Worm (Caenorhabditis elegans): ENCODE results near the gene mfsd-10.

DNA sequence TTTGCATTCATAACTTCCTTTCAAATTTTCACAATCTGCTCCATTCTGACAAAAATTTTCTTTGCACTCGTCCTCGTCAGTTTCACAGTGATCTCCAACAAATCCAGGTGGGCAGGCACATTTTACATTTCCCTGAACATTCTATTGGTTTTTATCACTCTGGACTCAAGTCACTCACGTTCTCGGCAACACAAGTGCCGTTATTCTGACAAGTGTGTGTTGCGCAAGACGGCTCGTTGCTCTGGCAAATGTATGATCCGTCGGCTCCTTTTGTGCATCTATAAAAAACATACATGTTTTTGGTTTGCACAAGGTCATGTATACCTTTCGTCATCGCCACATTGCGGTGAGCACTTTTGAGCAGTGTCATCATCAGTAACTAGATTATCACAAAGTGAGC is 44.2 kb upstream of the mfsd-10 start:
- TF ChIP-seq lin-15B (tag; optimal IDR thresholded peaks at IDR 0.05) (no peak), lin-13 (GFP tag; optimal IDR thresholded peaks at IDR 0.05) (no peak), fos-1 (tag; optimal IDR thresholded peaks at IDR 0.05) (no peak), fkh-8 (tag; optimal IDR thresholded peaks at IDR 0.05) (no peak), egl-13 (tag; optimal IDR thresholded peaks at IDR 0.05) (no peak), lsy-2 (tag; optimal IDR thresholded peaks at IDR 0.05) (no peak), jun-1 (tag; optimal IDR thresholded peaks at IDR 0.05) (no peak), zag-1 (tag; optimal IDR thresholded peaks at IDR 0.05) (no peak), nhr-11 (tag; optimal IDR thresholded peaks at IDR 0.05) (no peak), ama-1 (optimal IDR thresholded peaks at IDR 0.05) (no peak), tbx-2 (tag; optimal IDR thresholded peaks at IDR 0.05) (no peak), ceh-90 (tag; optimal IDR thresholded peaks at IDR 0.05) (no peak), hpl-2 (GFP tag; optimal IDR thresholded peaks at IDR 0.05) (no peak)
